Worm (Caenorhabditis elegans): Measurements from ENCODE around the gene sir-2.2.

Gene sir-2.2

DNA sequence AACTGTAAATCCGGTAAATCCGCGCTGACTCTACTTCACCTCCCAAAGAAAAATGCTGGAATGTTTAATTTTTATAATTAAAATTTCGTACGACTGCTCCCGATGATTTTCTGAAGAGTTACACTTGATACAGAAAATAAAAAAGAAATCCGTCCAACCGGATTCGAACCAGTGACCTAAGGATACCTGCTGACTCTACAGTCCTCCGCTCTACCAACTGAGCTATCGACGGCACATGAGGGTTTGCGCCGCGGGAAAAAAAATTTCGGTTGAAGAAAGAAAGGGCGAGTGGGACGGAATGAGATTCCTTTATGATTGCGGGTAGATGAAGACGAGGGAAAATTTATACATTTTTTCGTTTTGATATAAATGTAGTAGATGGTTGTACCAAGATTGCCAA lies 43.2 kb upstream of the sir-2.2 start (continued):
- TF ChIP-seq F37B4.10 (GFP tag; IDR thresholded peaks at IDR 0.05), result no peak
- TF ChIP-seq ztf-25 (GFP tag; IDR thresholded peaks at IDR 0.05), result 0 out of 2 replicates have a peak, but pooled peaks have one; percentile 73
- no peak for TF ChIP-seq pha-4 (tag; optimal IDR thresholded peaks at IDR 0.05)
- no peak for TF ChIP-seq cebp-2 (GFP tag; IDR thresholded peaks at IDR 0.05)
- peak; percentile 40; the same call in 1 of the 2 replicates for TF ChIP-seq dox-1 (GFP tag; IDR thresholded peaks at IDR 0.05)
- no peak for TF ChIP-seq lsl-1 (GFP tag; optimal IDR thresholded peaks at IDR 0.05)
- TF ChIP-seq rpc-1 (optimal IDR thresholded peaks at IDR 0.05), result peak; percentile 75
- TF ChIP-seq rpc-1 (tag; optimal IDR thresholded peaks at IDR 0.05), result peak; percentile 90
- no peak for TF ChIP-seq mel-28 (tag; optimal IDR thresholded peaks at IDR 0.05; ENCODE audit: borderline replicate concordance)
- peak; percentile 87 for TF ChIP-seq tbp1 (GFP tag; optimal IDR thresholded peaks at IDR 0.05)
- peak; percentile 32 to 46 for TF ChIP-seq rec-8 (tag; optimal IDR thresholded peaks at IDR 0.05)
- TF ChIP-seq mes-4 (tag; optimal IDR thresholded peaks at IDR 0.05), result no peak
- no peak for TF ChIP-seq ets-4 (GFP tag; optimal IDR thresholded peaks at IDR 0.05)
- no peak for TF ChIP-seq zim-3 (tag; optimal IDR thresholded peaks at IDR 0.05)
- peak; percentile 65 for TF ChIP-seq nhr-90 (tag; optimal IDR thresholded peaks at IDR 0.05)
- TF ChIP-seq ceh-91 (GFP tag; IDR thresholded peaks at IDR 0.05), result no peak
- TF ChIP-seq K12H6.12 (tag; optimal IDR thresholded peaks at IDR 0.05), result no peak
- TF ChIP-seq Y67H2A.10 (GFP tag; conservative IDR thresholded peaks at IDR 0.05), result no peak
- TF ChIP-seq F52B5.7 (tag; optimal IDR thresholded peaks at IDR 0.05), result no peak
- 0 out of 2 replicates have a peak, but pooled peaks have one; percentile 50 for TF ChIP-seq nhr-120 (GFP tag; IDR thresholded peaks at IDR 0.05)
- TF ChIP-seq nhr-179 (tag; optimal IDR thresholded peaks at IDR 0.05), result peak; percentile 16
- peak; percentile 80 for TF ChIP-seq B0261.1 (tag; optimal IDR thresholded peaks at IDR 0.05)
- TF ChIP-seq lsy-27 (tag; optimal IDR thresholded peaks at IDR 0.05; ENCODE audit: borderline replicate concordance, insufficient read depth), result no peak
- peak; percentile 26; the same call in 1 of the 2 replicates for TF ChIP-seq cebp-1 (GFP tag; IDR thresholded peaks at IDR 0.05)
- TF ChIP-seq cebp-1 (tag; optimal IDR thresholded peaks at IDR 0.05), result no peak
- TF ChIP-seq snpc-1.3 (tag; optimal IDR thresholded peaks at IDR 0.05; ENCODE audit: insufficient read depth), result peak; percentile 45

ce11 chrX:13286533-13286932 lies 41.3 kb upstream of the sir-2.2 start, which contains the start of gene R04D3.2:
Gene R04D3.2, minus strand, starts transcription at chrX:13286633.
- TF ChIP-seq snpc-1.3 (tag; optimal IDR thresholded peaks at IDR 0.05; ENCODE audit: insufficient read depth), result no peak
- no peak for TF ChIP-seq nfyb-1 (GFP tag; IDR thresholded peaks at IDR 0.05)
- TF ChIP-seq tlf-1 (GFP tag; optimal IDR thresholded peaks at IDR 0.05), result no peak
- TF ChIP-seq pbrm-1 (GFP tag; IDR thresholded peaks at IDR 0.05), result no peak
- TF ChIP-seq him-1 (tag; optimal IDR thresholded peaks at IDR 0.05), result no peak
- TF ChIP-seq xnd-1 (tag; optimal IDR thresholded peaks at IDR 0.05), result no peak
- no peak for TF ChIP-seq Y56A3A.18 (GFP tag; IDR thresholded peaks at IDR 0.05)
- TF ChIP-seq gei-17 (GFP tag; optimal IDR thresholded peaks at IDR 0.05), result no peak
- TF ChIP-seq ztf-22 (GFP tag; optimal IDR thresholded peaks at IDR 0.05), result no peak
- no peak for TF ChIP-seq F10E7.11 (tag; optimal IDR thresholded peaks at IDR 0.05)
- TF ChIP-seq ztf-26 (tag; optimal IDR thresholded peaks at IDR 0.05), result no peak

- TF ChIP-seq F39B2.1 (GFP tag; IDR thresholded peaks at IDR 0.05) (no peak), F57A8.1 (GFP tag; optimal IDR thresholded peaks at IDR 0.05) (no peak), nhr-179 (tag; optimal IDR thresholded peaks at IDR 0.05) (no peak), madf-3 (GFP tag; IDR thresholded peaks at IDR 0.05) (no peak), lsy-27 (tag; optimal IDR thresholded peaks at IDR 0.05; ENCODE audit: borderline replicate concordance, insufficient read depth) (no peak), hlh-12 (tag; optimal IDR thresholded peaks at IDR 0.05) (no peak), cebp-2 (GFP tag; IDR thresholded peaks at IDR 0.05) (no peak), ztf-25 (GFP tag; IDR thresholded peaks at IDR 0.05) (no peak), ccch-3 (GFP tag; optimal IDR thresholded peaks at IDR 0.05) (no peak)
Measured at ce11 chrX:13288715-13289114, 39.2 kb upstream of the sir-2.2 start, which contains the start of gene R04D3.4. Gene R04D3.4, minus strand, starts transcription at chrX:13288815.

All from whole organism, young adult.